Fruit fly (Drosophila melanogaster): ENCODE measurements around the gene Afg3l2.

Gene Afg3l2

DNA sequence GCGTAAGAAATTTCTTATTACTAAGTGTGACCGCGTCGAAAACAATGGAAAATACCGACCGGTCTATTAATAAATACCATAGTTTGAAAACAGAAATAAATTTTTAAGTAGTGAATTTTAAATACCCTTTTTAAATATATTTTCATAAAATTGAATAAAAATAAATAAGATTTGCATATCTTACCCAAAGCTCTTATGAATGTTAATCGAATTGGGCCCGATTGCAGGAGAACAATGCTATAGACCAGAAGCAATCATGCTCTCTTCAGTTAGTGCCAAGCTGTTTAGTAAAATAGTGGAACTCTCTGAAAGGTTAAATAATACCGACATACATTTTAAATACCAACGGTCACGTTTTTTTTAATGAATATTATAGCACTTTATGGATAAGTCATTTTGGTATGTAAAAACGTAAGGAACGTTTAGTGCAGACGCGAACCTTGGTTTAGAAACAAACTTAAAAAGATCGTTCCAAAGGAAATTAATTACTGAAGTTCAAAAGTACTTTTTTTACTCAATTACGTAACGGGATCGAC is at the start of gene Afg3l2 (continued):
- TF ChIP-seq E2f2 (GFP tag; IDR thresholded peaks at IDR 0.05) (peak; percentile 26; the same call in 1 of the 2 replicates), PHDP (tag; optimal IDR thresholded peaks at IDR 0.05) (no peak), Side (GFP tag; optimal IDR thresholded peaks at IDR 0.05) (no peak), CG10147 (GFP tag; optimal IDR thresholded peaks at IDR 0.05) (peak; percentile 70), D (optimal IDR thresholded peaks at IDR 0.05) (no peak), D (GFP tag; optimal IDR thresholded peaks at IDR 0.05) (peak; percentile 44), aop (GFP tag; IDR thresholded peaks at IDR 0.05) (no peak), CG7963 (GFP tag; IDR thresholded peaks at IDR 0.05; ENCODE audit: partially characterized antibody) (no peak), Gsc (GFP tag; IDR thresholded peaks at IDR 0.05) (peak; percentile 49), CG4328 (GFP tag; optimal IDR thresholded peaks at IDR 0.05) (no peak), Hand (GFP tag; optimal IDR thresholded peaks at IDR 0.05) (no peak), gfzf (GFP tag; optimal IDR thresholded peaks at IDR 0.05) (peak; percentile 68), CG3838 (GFP tag; optimal IDR thresholded peaks at IDR 0.05) (no peak), CG10543 (GFP tag; optimal IDR thresholded peaks at IDR 0.05) (peak; percentile 3), CG9437 (GFP tag; optimal IDR thresholded peaks at IDR 0.05) (peak; percentile 99), lilli (GFP tag; optimal IDR thresholded peaks at IDR 0.05) (peak; percentile 46), Nf-YB (GFP tag; optimal IDR thresholded peaks at IDR 0.05) (no peak), phol (tag; optimal IDR thresholded peaks at IDR 0.05) (peak; percentile 79), lola (GFP tag; optimal IDR thresholded peaks at IDR 0.05) (peak in 1 of 3 experiments; percentile 37), Mrtf (GFP tag; IDR thresholded peaks at IDR 0.05) (peak; percentile 76), Oli (tag; optimal IDR thresholded peaks at IDR 0.05) (peak; percentile 29), nerfin-2 (GFP tag; IDR thresholded peaks at IDR 0.05; ENCODE audit: partially characterized antibody) (no peak), wdn (GFP tag; IDR thresholded peaks at IDR 0.05) (peak; percentile 40; the same call in 1 of the 2 replicates), crol (GFP tag; IDR thresholded peaks at IDR 0.05) (no peak), CG9932 (GFP tag; IDR thresholded peaks at IDR 0.05) (peak; percentile 53), Doc2 (GFP tag; IDR thresholded peaks at IDR 0.05) (no peak), Rx (GFP tag; IDR thresholded peaks at IDR 0.05) (peak; percentile 71), CG10321 (GFP tag; IDR thresholded peaks at IDR 0.05) (no peak), CG2120 (GFP tag; optimal IDR thresholded peaks at IDR 0.05) (peak; percentile 59), HmgZ (tag; optimal IDR thresholded peaks at IDR 0.05) (no peak), dati (GFP tag; IDR thresholded peaks at IDR 0.05) (peak; percentile 42; the same call in 1 of the 2 replicates), zen2 (GFP tag; IDR thresholded peaks at IDR 0.05; ENCODE audit: partially characterized antibody) (no peak), cwo (GFP tag; optimal IDR thresholded peaks at IDR 0.05) (peak; percentile 34), sug (tag; optimal IDR thresholded peaks at IDR 0.05) (no peak), CG2199 (GFP tag; IDR thresholded peaks at IDR 0.05) (0 out of 3 replicates have a peak, but pooled peaks have one; percentile 50), vfl (GFP tag; optimal IDR thresholded peaks at IDR 0.05) (no peak), CG3726 (GFP tag; IDR thresholded peaks at IDR 0.05) (no peak; the same call in 2 of the 3 replicates), CG10431 (GFP tag; optimal IDR thresholded peaks at IDR 0.05) (no peak), amos (GFP tag; IDR thresholded peaks at IDR 0.05; ENCODE audit: partially characterized antibody) (peak; percentile 20; the same call in 1 of the 2 replicates), bab2 (GFP tag; optimal IDR thresholded peaks at IDR 0.05) (peak; percentile 1), tna (GFP tag; IDR thresholded peaks at IDR 0.05; ENCODE audit: partially characterized antibody) (no peak), CG8281 (tag; optimal IDR thresholded peaks at IDR 0.05) (no peak), Optix (GFP tag; IDR thresholded peaks at IDR 0.05) (no peak), CG12744 (GFP tag; optimal IDR thresholded peaks at IDR 0.05) (no peak), Ravus (GFP tag; IDR thresholded peaks at IDR 0.05) (0 out of 2 replicates have a peak, but pooled peaks have one; percentile 9), CTCF (GFP tag; optimal IDR thresholded peaks at IDR 0.05) (peak; percentile 76), CG1529 (GFP tag; optimal IDR thresholded peaks at IDR 0.05) (peak; percentile 15), nau (GFP tag; optimal IDR thresholded peaks at IDR 0.05) (peak; percentile 45), pb (GFP tag; optimal IDR thresholded peaks at IDR 0.05) (no peak), CG3995 (GFP tag; optimal IDR thresholded peaks at IDR 0.05) (peak; percentile 88), NC2α (GFP tag; optimal IDR thresholded peaks at IDR 0.05) (no peak)
